Worm (Caenorhabditis elegans): ENCODE data around the gene pes-8.

DNA sequence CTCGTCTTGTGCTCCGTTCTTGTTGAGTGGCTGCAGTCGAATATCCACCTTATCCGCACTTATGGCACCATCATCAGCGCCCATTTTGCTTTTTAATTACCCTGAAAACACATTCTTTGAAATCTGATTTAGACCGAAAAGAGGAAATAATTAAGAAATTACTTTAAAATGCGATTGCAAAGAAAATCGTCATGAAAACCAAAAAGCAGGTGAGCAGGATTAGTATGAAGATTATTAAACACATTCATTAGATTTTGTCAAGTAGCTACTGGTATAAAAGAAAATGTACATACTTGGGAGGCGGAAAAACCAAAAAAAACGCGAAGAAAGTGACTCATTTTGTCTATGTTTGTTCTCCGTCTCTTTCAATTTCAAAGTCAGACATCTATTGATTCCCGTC, 19.2 kb downstream of the pes-8 start, which contains the start of gene B0416.5:
- TF ChIP-seq nhr-76 (tag; optimal IDR thresholded peaks at IDR 0.05) (no peak), unc-62 (GFP tag; optimal IDR thresholded peaks at IDR 0.05) (no peak), ztf-11 (tag; optimal IDR thresholded peaks at IDR 0.05) (no peak), pha-4 (tag; optimal IDR thresholded peaks at IDR 0.05) (no peak), nhr-237 (tag; optimal IDR thresholded peaks at IDR 0.05) (no peak), nhr-2 (tag; optimal IDR thresholded peaks at IDR 0.05) (no peak), lin-13 (tag; optimal IDR thresholded peaks at IDR 0.05) (no peak), ces-1 (GFP tag; optimal IDR thresholded peaks at IDR 0.05) (no peak), sptf-1 (tag; optimal IDR thresholded peaks at IDR 0.05) (no peak), snpc-4 (tag; optimal IDR thresholded peaks at IDR 0.05) (no peak), zip-8 (tag; optimal IDR thresholded peaks at IDR 0.05) (no peak)

Data from whole organism, mixed stage, embryonic.